Worm (Caenorhabditis elegans) whole organism, young adult: ENCODE results near the gene sre-1.

Experiments used
- B0019.2 ChIP-seq: fragments of 200-800 bp; sonication (Bioruptor generic); conservative IDR thresholded peaks from 2 replicates; pipeline ENCODE4 v1.3.6; 2022; ENCODE audit warnings: missing genetic modification reagents, missing genetic modification characterization, missing compliant biosample characterization
- B0336.3 ChIP-seq: fragments of 200-800 bp; sonication (Bioruptor generic); IDR thresholded peaks from 2 replicates; pipeline ENCODE4 v1.3.6; 2022; ENCODE audit warnings: missing genetic modification characterization, missing compliant biosample characterization
- D2030.7 ChIP-seq: fragments of 200-800 bp; sonication (Bioruptor generic); IDR thresholded peaks from 2 replicates; pipeline ENCODE4 v1.3.6; 2022; ENCODE audit warnings: missing genetic modification reagents, missing genetic modification characterization, missing compliant biosample characterization
- F22D6.2 ChIP-seq: sonication (generic microtip); optimal IDR thresholded peaks from 2 replicates; lab custom pipeline; 2016; ENCODE audit warnings: mild to moderate bottlenecking, missing genetic modification characterization, missing compliant biosample characterization
- F33H1.4 ChIP-seq: fragments of 200-800 bp; sonication (Bioruptor generic); IDR thresholded peaks from 2 replicates; pipeline ENCODE4 v1.3.6; 2022; ENCODE audit warnings: missing genetic modification reagents, missing genetic modification characterization, missing compliant biosample characterization
- F37B4.10 ChIP-seq: fragments of 200-800 bp; sonication (Bioruptor generic); IDR thresholded peaks from 2 replicates; pipeline ENCODE4 v1.3.6; 2022; ENCODE audit warnings: missing genetic modification characterization, missing compliant biosample characterization
- F49E8.2 ChIP-seq: sonication (generic microtip); optimal IDR thresholded peaks from 3 replicates; lab custom pipeline; 2017; ENCODE audit warnings: missing genetic modification characterization, mild to moderate bottlenecking, missing compliant biosample characterization, antibody characterized with exemption, moderate library complexity; ENCODE audit not compliant: insufficient read depth
- Y53G8AR.9 ChIP-seq: fragments of 200-800 bp; sonication (Bioruptor generic); conservative IDR thresholded peaks from 2 replicates; pipeline ENCODE4 v1.3.6; 2022; ENCODE audit warnings: missing genetic modification reagents, missing genetic modification characterization, missing compliant biosample characterization
- Y67H2A.10 ChIP-seq: fragments of 200-800 bp; sonication (Bioruptor generic); conservative IDR thresholded peaks from 2 replicates; pipeline ENCODE4 v1.3.6; 2022; ENCODE audit warnings: missing genetic modification reagents, missing genetic modification characterization, missing compliant biosample characterization
- Y95B8A.8 ChIP-seq: fragments of 200-800 bp; sonication (Bioruptor generic); IDR thresholded peaks from 2 replicates; pipeline ENCODE4 v1.3.6; 2022; ENCODE audit warnings: missing genetic modification reagents, missing genetic modification characterization, missing compliant biosample characterization
- athp-1 ChIP-seq: sonication (generic microtip); optimal IDR thresholded peaks from 2 replicates; lab custom pipeline; 2017; ENCODE audit warnings: mild to moderate bottlenecking, missing genetic modification characterization, missing compliant biosample characterization
- attf-6 ChIP-seq: fragments of 200-800 bp; sonication (Bioruptor generic); IDR thresholded peaks from 2 replicates; pipeline ENCODE4 v1.3.6; 2022; ENCODE audit warnings: missing genetic modification reagents, missing genetic modification characterization, missing compliant biosample characterization
- ceh-100 ChIP-seq: fragments of 200-800 bp; sonication (Bioruptor generic); IDR thresholded peaks from 2 replicates; pipeline ENCODE4 v1.3.6; 2022; ENCODE audit warnings: missing genetic modification reagents, missing genetic modification characterization, missing compliant biosample characterization
- ceh-40 ChIP-seq: fragments of 200-800 bp; sonication (Bioruptor generic); IDR thresholded peaks from 2 replicates; pipeline ENCODE4 v1.3.6; 2022; ENCODE audit warnings: missing genetic modification characterization, missing compliant biosample characterization
- ceh-91 ChIP-seq: fragments of 200-800 bp; sonication (Bioruptor generic); IDR thresholded peaks from 2 replicates; pipeline ENCODE4 v1.3.6; 2022; ENCODE audit warnings: missing genetic modification reagents, missing genetic modification characterization, missing compliant biosample characterization
- die-1 ChIP-seq: sonication (generic microtip); optimal IDR thresholded peaks from 2 replicates; lab custom pipeline; 2016; ENCODE audit warnings: missing genotype, mild to moderate bottlenecking, missing genetic modification characterization, missing compliant biosample characterization
- dox-1 ChIP-seq: fragments of 200-800 bp; sonication (Bioruptor generic); IDR thresholded peaks from 2 replicates; pipeline ENCODE4 v1.3.6; 2022; ENCODE audit warnings: missing genetic modification reagents, missing genetic modification characterization, missing compliant biosample characterization
- dpl-1 ChIP-seq: fragments of 150-350 bp; optimal IDR thresholded peaks from 2 replicates; lab custom pipeline; 2014; ENCODE audit warnings: missing biosample characterization, missing genetic modification reagents, missing genetic modification characterization
- efl-1 ChIP-seq: fragments of 150-350 bp; optimal IDR thresholded peaks from 2 replicates; lab custom pipeline; 2014; ENCODE audit warnings: missing biosample characterization, missing genetic modification reagents, missing genetic modification characterization
- ekl-4 ChIP-seq: fragments of 200-800 bp; sonication (Bioruptor generic); IDR thresholded peaks from 2 replicates; pipeline ENCODE4 v1.3.6; 2022; ENCODE audit warnings: missing genetic modification reagents, missing genetic modification characterization, missing compliant biosample characterization
- hmg-1.2 ChIP-seq: fragments of 200-800 bp; sonication (Bioruptor generic); IDR thresholded peaks from 2 replicates; pipeline ENCODE4 v1.3.6; 2022; ENCODE audit warnings: missing genetic modification reagents, missing genetic modification characterization, missing compliant biosample characterization
- hsf-1 ChIP-seq: fragments of 200-800 bp; sonication (Bioruptor generic); IDR thresholded peaks from 2 replicates; pipeline ENCODE4 v1.3.6; 2022; ENCODE audit warnings: missing genetic modification reagents, missing genetic modification characterization, missing compliant biosample characterization
- let-526 ChIP-seq: fragments of 200-800 bp; sonication (Bioruptor generic); IDR thresholded peaks from 2 replicates; pipeline ENCODE4 v1.3.6; 2022; ENCODE audit warnings: missing genetic modification reagents, missing genetic modification characterization, missing compliant biosample characterization
- lin-35 ChIP-seq, 3 experiments: fragments of 150-350 bp in 2 of 3; sonication (generic microtip) in 1 of 3; optimal IDR thresholded peaks; 2 replicates each; lab custom pipeline; 2014 to 2018; ENCODE audit warnings: missing biosample characterization in 3 of 3, missing genetic modification characterization in 3 of 3, missing genetic modification reagents in 3 of 3
- lin-54 ChIP-seq: fragments of 200-800 bp; sonication (Bioruptor generic); optimal IDR thresholded peaks from 2 replicates; lab custom pipeline; 2018; ENCODE audit warnings: mild to moderate bottlenecking, missing genetic modification characterization, missing compliant biosample characterization
- lsl-1 ChIP-seq: fragments of 200-800 bp; sonication (Bioruptor generic); optimal IDR thresholded peaks from 2 replicates; lab custom pipeline; 2018; ENCODE audit warnings: mild to moderate bottlenecking, missing genetic modification characterization, moderate library complexity, missing compliant biosample characterization
- madf-3 ChIP-seq: fragments of 200-800 bp; sonication (Bioruptor generic); IDR thresholded peaks from 2 replicates; pipeline ENCODE4 v1.3.6; 2022; ENCODE audit warnings: missing genetic modification reagents, missing genetic modification characterization, missing compliant biosample characterization
- madf-8 ChIP-seq: fragments of 200-800 bp; sonication (Bioruptor generic); conservative IDR thresholded peaks from 2 replicates; pipeline ENCODE4 v1.3.6; 2022; ENCODE audit warnings: missing genetic modification reagents, missing genetic modification characterization, missing compliant biosample characterization
- mcd-1 ChIP-seq: fragments of 200-800 bp; sonication (Bioruptor generic); IDR thresholded peaks from 2 replicates; pipeline ENCODE4 v1.3.6; 2022; ENCODE audit warnings: missing genetic modification reagents, missing genetic modification characterization, missing compliant biosample characterization
- mxl-1 ChIP-seq: sonication (generic microtip); optimal IDR thresholded peaks from 2 replicates; lab custom pipeline; 2016; ENCODE audit warnings: missing genetic modification characterization, missing compliant biosample characterization
- nfya-1 ChIP-seq: sonication (generic microtip); optimal IDR thresholded peaks from 2 replicates; lab custom pipeline; 2017; ENCODE audit warnings: antibody characterized with exemption, missing compliant biosample characterization, missing genetic modification characterization, borderline replicate concordance; ENCODE audit not compliant: insufficient read depth
- nhr-120 ChIP-seq: fragments of 200-800 bp; sonication (Bioruptor generic); IDR thresholded peaks from 2 replicates; pipeline ENCODE4 v1.3.6; 2022; ENCODE audit warnings: missing genetic modification characterization, missing compliant biosample characterization
- pbrm-1 ChIP-seq: fragments of 200-800 bp; sonication (Bioruptor generic); IDR thresholded peaks from 2 replicates; pipeline ENCODE4 v1.3.6; 2022; ENCODE audit warnings: missing genetic modification reagents, missing genetic modification characterization, missing compliant biosample characterization
- rcor-1 ChIP-seq: fragments of 200-800 bp; sonication (Bioruptor generic); IDR thresholded peaks from 2 replicates; pipeline ENCODE4 v1.3.6; 2022; ENCODE audit warnings: missing genetic modification reagents, missing genetic modification characterization, missing compliant biosample characterization
- rec-8 ChIP-seq, 2 experiments: sonication (generic microtip); optimal IDR thresholded peaks; 2 replicates each; lab custom pipeline; 2016; ENCODE audit warnings: mild to moderate bottlenecking in 2 of 2, missing genetic modification characterization in 2 of 2, missing genetic modification reagents in 2 of 2, missing genotype in 2 of 2, missing biosample characterization in 1 of 2, missing compliant biosample characterization in 1 of 2, moderate library complexity in 1 of 2
- snpc-1.1 ChIP-seq: sonication (generic microtip); optimal IDR thresholded peaks from 2 replicates; lab custom pipeline; 2017; ENCODE audit warnings: missing genetic modification characterization, mild to moderate bottlenecking, missing compliant biosample characterization, antibody characterized with exemption, moderate library complexity, missing genotype, missing genetic modification reagents; ENCODE audit not compliant: insufficient read depth
- snpc-1.3 ChIP-seq: sonication (generic microtip); optimal IDR thresholded peaks from 2 replicates; lab custom pipeline; 2017; ENCODE audit warnings: missing genetic modification characterization, mild to moderate bottlenecking, missing compliant biosample characterization, antibody characterized with exemption, moderate library complexity, missing genotype, missing genetic modification reagents; ENCODE audit not compliant: insufficient read depth
- snpc-3.4 ChIP-seq: sonication (generic microtip); optimal IDR thresholded peaks from 2 replicates; lab custom pipeline; 2017; ENCODE audit warnings: missing genetic modification characterization, mild to moderate bottlenecking, missing compliant biosample characterization, antibody characterized with exemption, moderate library complexity, missing genotype, missing genetic modification reagents
- snpc-4 ChIP-seq, 5 experiments: fragments of 150-350 bp in 1 of 5; sonication (generic microtip) in 4 of 5; optimal IDR thresholded peaks; 2 replicates each; lab custom pipeline; 2014 to 2018; ENCODE audit warnings: missing genetic modification characterization in 5 of 5, missing biosample characterization in 3 of 5, antibody characterized with exemption in 2 of 5, mild to moderate bottlenecking in 2 of 5, missing compliant biosample characterization in 2 of 5, missing genotype in 2 of 5, moderate library complexity in 2 of 5, missing genetic modification reagents in 1 of 5
- tbp1 ChIP-seq: fragments of 200-800 bp; sonication (Bioruptor generic); optimal IDR thresholded peaks from 2 replicates; lab custom pipeline; 2018; ENCODE audit warnings: mild to moderate bottlenecking, missing genetic modification characterization, missing compliant biosample characterization
- tlf-1 ChIP-seq: fragments of 200-800 bp; sonication (Bioruptor generic); optimal IDR thresholded peaks from 2 replicates; lab custom pipeline; 2018; ENCODE audit warnings: mild to moderate bottlenecking, missing genetic modification characterization, missing compliant biosample characterization
- unc-130 ChIP-seq: sonication (generic microtip); optimal IDR thresholded peaks from 2 replicates; lab custom pipeline; 2016; ENCODE audit warnings: missing genetic modification reagents, missing genetic modification characterization, missing compliant biosample characterization
- xnd-1 ChIP-seq: sonication (generic microtip); optimal IDR thresholded peaks from 2 replicates; lab custom pipeline; 2016; ENCODE audit warnings: missing genotype, missing genetic modification reagents, missing genetic modification characterization, missing compliant biosample characterization
- ztf-28 ChIP-seq: fragments of 200-800 bp; sonication (Bioruptor generic); IDR thresholded peaks from 2 replicates; pipeline ENCODE4 v1.3.6; 2022; ENCODE audit warnings: missing genetic modification reagents, missing genetic modification characterization, missing compliant biosample characterization

sre-1 gene

ce11 chrII:7663704-7664660, 45.5 kb upstream of the sre-1 start, which contains the start of the genes F18A1.7 and rpa-1:
F18A1.7 (minus strand) TSS chrII:7663754.
rpa-1 (plus strand) TSS chrII:7664582.
- TF ChIP-seq snpc-1.3 (tag; lab: Kevin White, UChicago) (peak; percentile 63), F37B4.10 (no peak), F49E8.2 (peak; percentile 79), die-1 (no peak), D2030.7 (GFP tag; lab: Robert Waterston, UW) (peak; percentile 94), ceh-91 (GFP tag; lab: Robert Waterston, UW) (peak; percentile 96), rec-8 (tag; optimal IDR thresholded peaks at IDR 0.05; lab: Kevin White, UChicago) (no peak), tlf-1 (peak; percentile 79), Y53G8AR.9 (peak; percentile 67), ceh-100 (GFP tag; lab: Robert Waterston, UW) (0 out of 2 replicates have a peak, but pooled peaks have one; percentile 11), lsl-1 (GFP tag; lab: Kevin White, UChicago) (peak; percentile 98), efl-1 (GFP tag; lab: Kevin White, UChicago) (peak; percentile 97), madf-8 (peak; percentile 94), snpc-3.4 (tag; lab: Kevin White, UChicago) (peak; percentile 79), dox-1 (GFP tag; lab: Robert Waterston, UW) (peak; percentile 81), nhr-120 (no peak), nfya-1 (tag; lab: Kevin White, UChicago) (no peak), pbrm-1 (peak; percentile 43; the same call in 1 of the 2 replicates), unc-130 (GFP tag; lab: Kevin White, UChicago) (peak; percentile 87), madf-3 (GFP tag; lab: Robert Waterston, UW) (peak; percentile 80), B0019.2 (GFP tag; lab: Robert Waterston, UW) (peak; percentile 58), ztf-28 (GFP tag; lab: Robert Waterston, UW) (no peak), ceh-40 (GFP tag; lab: Robert Waterston, UW) (no peak), athp-1 (tag; lab: Kevin White, UChicago) (peak; percentile 16), ekl-4 (GFP tag; lab: Robert Waterston, UW) (peak; percentile 76), let-526 (GFP tag; lab: Robert Waterston, UW) (no peak), xnd-1 (tag; lab: Kevin White, UChicago) (peak; percentile 95), attf-6 (peak; percentile 60; the same call in 1 of the 2 replicates), hmg-1.2 (GFP tag; lab: Robert Waterston, UW) (peak; percentile 57; the same call in 1 of the 2 replicates), dpl-1 (peak; percentile 91), tbp1 (GFP tag; lab: Kevin White, UChicago) (peak; percentile 33), mcd-1 (GFP tag; lab: Robert Waterston, UW) (peak; percentile 48), B0336.3 (GFP tag; lab: Robert Waterston, UW) (peak; percentile 71), hsf-1 (GFP tag; lab: Robert Waterston, UW) (peak; percentile 82), F22D6.2 (tag; lab: Kevin White, UChicago) (no peak), Y67H2A.10 (GFP tag; lab: Robert Waterston, UW) (no peak), mxl-1 (tag; lab: Kevin White, UChicago) (no peak), rcor-1 (GFP tag; lab: Robert Waterston, UW) (peak; percentile 92), snpc-1.1 (tag; lab: Kevin White, UChicago) (no peak), lin-35 (GFP tag; optimal IDR thresholded peaks at IDR 0.05; lab: Kevin White, UChicago) (peak in 1 of 3 experiments; percentile 81), Y95B8A.8 (GFP tag; lab: Robert Waterston, UW) (0 out of 2 replicates have a peak, but pooled peaks have one; percentile 66), lin-54 (GFP tag; lab: Kevin White, UChicago) (peak; percentile 85), snpc-4 (GFP tag; optimal IDR thresholded peaks at IDR 0.05; lab: Kevin White, UChicago) (peak; percentile 5), snpc-4 (tag; optimal IDR thresholded peaks at IDR 0.05; lab: Kevin White, UChicago) (peak in 1 of 4 experiments; percentile 41), F33H1.4 (GFP tag; lab: Robert Waterston, UW) (peak; percentile 97)
